Worm (Caenorhabditis elegans) whole organism, midembryonic: ENCODE measurements around the gene nhr-86.

Experiments used
- T22C8.4 ChIP-seq: fragments of 200-800 bp; sonication (Bioruptor generic); IDR thresholded peaks from 2 replicates; pipeline ENCODE4 v1.3.6; 2022; ENCODE audit warnings: missing genetic modification characterization, missing compliant biosample characterization
- cog-1 ChIP-seq: sonication (generic microtip); optimal IDR thresholded peaks from 2 replicates; lab custom pipeline; 2016; ENCODE audit warnings: missing genetic modification characterization, missing compliant biosample characterization
- flt-1 ChIP-seq: fragments of 200-800 bp; sonication (Bioruptor generic); IDR thresholded peaks from 2 replicates; pipeline ENCODE4 v1.3.6; 2022; ENCODE audit warnings: missing genetic modification characterization, missing compliant biosample characterization
- klf-2 ChIP-seq: fragments of 200-800 bp; sonication (Bioruptor generic); conservative IDR thresholded peaks from 2 replicates; pipeline ENCODE4 v1.3.6; 2022; ENCODE audit warnings: missing genetic modification reagents, missing genetic modification characterization, missing compliant biosample characterization
- med-1 ChIP-seq: sonication (generic microtip); optimal IDR thresholded peaks from 2 replicates; lab custom pipeline; 2017; ENCODE audit warnings: missing genetic modification characterization, mild to moderate bottlenecking, missing compliant biosample characterization, antibody characterized with exemption, missing genetic modification reagents; ENCODE audit not compliant: insufficient read depth
- ref-1 ChIP-seq: fragments of 200-800 bp; sonication (Bioruptor generic); conservative IDR thresholded peaks from 2 replicates; pipeline ENCODE4 v1.3.6; 2022; ENCODE audit warnings: missing genetic modification reagents, missing genetic modification characterization, missing compliant biosample characterization
- tab-1 ChIP-seq: fragments of 200-800 bp; sonication (Bioruptor generic); IDR thresholded peaks from 2 replicates; pipeline ENCODE4 v1.3.6; 2022; ENCODE audit warnings: missing genetic modification characterization, missing compliant biosample characterization
- ztf-23 ChIP-seq: fragments of 200-800 bp; sonication (Bioruptor generic); IDR thresholded peaks from 2 replicates; pipeline ENCODE4 v1.3.6; 2022; ENCODE audit warnings: missing genetic modification reagents, missing genetic modification characterization, missing compliant biosample characterization
- ztf-29 ChIP-seq: fragments of 200-800 bp; sonication (Bioruptor generic); IDR thresholded peaks from 2 replicates; pipeline ENCODE4 v1.3.6; 2022; ENCODE audit warnings: missing genetic modification reagents, missing genetic modification characterization, missing compliant biosample characterization

Gene nhr-86

DNA sequence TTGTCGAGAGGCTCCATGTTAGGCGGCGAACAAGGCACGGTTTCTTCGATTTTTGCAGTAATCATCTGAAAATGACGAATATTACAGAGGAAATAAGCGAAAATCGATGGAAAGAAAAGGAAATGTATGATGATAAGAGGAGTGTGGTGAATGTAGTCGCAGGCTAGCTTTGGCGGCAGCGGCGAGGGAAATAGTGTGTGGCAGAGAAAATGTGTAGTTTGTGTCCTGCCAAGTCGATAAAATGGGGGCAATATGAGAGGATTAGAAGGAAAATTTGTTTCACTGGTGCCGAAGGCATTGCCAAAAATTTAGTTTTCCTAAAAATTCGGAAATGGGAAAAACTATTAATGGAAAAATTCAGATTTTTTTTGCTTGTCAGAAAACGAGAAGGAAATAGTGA, at the start of gene nhr-86:
Gene nhr-86, minus strand, starts transcription at position 71 of the 400 bp plus-strand sequence.
- TF ChIP-seq flt-1 = no peak
- no peak for TF ChIP-seq ztf-23 (GFP tag; lab: Robert Waterston, UW)
- TF ChIP-seq klf-2 (GFP tag; lab: Robert Waterston, UW) = no peak
- TF ChIP-seq cog-1 (tag; lab: Kevin White, UChicago) = no peak
- no peak for TF ChIP-seq ref-1 (GFP tag; lab: Robert Waterston, UW)
- TF ChIP-seq med-1 = no peak
- no peak for TF ChIP-seq ztf-29 (GFP tag; lab: Robert Waterston, UW)
- no peak for TF ChIP-seq T22C8.4 (GFP tag; lab: Robert Waterston, UW)
- no peak for TF ChIP-seq tab-1 (GFP tag; lab: Robert Waterston, UW)

DNA sequence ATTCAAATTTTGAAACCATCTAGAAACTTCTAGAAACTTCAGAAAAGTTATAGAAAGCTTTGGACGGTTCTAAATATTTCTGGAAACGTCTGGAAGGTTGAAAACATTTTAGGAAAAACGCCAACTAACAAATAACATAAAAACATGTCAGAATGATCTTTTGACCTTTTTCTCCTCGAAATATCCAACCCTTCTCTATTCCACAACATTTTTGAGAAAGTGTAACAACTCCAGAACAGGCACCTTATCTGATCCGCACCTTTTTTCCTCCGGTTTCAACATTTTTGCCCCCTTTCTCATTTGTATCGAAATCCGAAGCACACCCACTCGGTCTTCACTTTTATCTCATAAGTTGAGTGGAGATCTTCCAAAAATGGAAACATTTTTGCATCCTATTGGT, 43.7 kb upstream of the nhr-86 start, which contains the start of gene F22F7.3:
Gene F22F7.3, plus strand, starts transcription at position 301 of the 400 bp plus-strand sequence.
- TF ChIP-seq ztf-23 (GFP tag; lab: Robert Waterston, UW) = no peak
- no peak for TF ChIP-seq flt-1
- no peak for TF ChIP-seq tab-1 (GFP tag; lab: Robert Waterston, UW)
- no peak for TF ChIP-seq ref-1 (GFP tag; lab: Robert Waterston, UW)
- TF ChIP-seq cog-1 (tag; lab: Kevin White, UChicago) = no peak
- no peak for TF ChIP-seq ztf-29 (GFP tag; lab: Robert Waterston, UW)
- TF ChIP-seq T22C8.4 (GFP tag; lab: Robert Waterston, UW) = no peak
- TF ChIP-seq klf-2 (GFP tag; lab: Robert Waterston, UW) = no peak
- TF ChIP-seq med-1 = no peak

DNA sequence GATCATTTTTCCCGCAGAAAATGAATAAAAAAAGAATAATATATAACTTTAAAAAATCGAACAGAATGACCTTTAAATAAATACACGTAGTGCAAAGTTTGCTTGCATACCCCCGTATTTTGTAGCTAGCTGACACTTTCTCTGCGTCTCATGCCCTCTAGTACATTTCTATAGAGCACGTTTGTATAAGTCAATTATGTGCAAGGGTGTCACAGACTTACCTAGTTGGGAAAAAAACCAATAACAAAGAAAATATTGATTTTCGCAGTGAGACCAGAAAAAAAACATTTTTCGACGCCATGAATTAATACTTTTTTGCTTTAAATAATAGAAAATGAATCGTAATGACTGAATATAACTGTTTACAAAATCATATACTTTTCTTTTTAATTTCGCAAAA, 42.6 kb upstream of the nhr-86 start, which contains the start of gene ckb-4:
Gene ckb-4, minus strand, starts transcription at position 140 of the 400 bp plus-strand sequence.
- no peak for TF ChIP-seq ztf-29 (GFP tag; lab: Robert Waterston, UW)
- no peak for TF ChIP-seq T22C8.4 (GFP tag; lab: Robert Waterston, UW)
- no peak for TF ChIP-seq klf-2 (GFP tag; lab: Robert Waterston, UW)
- no peak for TF ChIP-seq tab-1 (GFP tag; lab: Robert Waterston, UW)

DNA sequence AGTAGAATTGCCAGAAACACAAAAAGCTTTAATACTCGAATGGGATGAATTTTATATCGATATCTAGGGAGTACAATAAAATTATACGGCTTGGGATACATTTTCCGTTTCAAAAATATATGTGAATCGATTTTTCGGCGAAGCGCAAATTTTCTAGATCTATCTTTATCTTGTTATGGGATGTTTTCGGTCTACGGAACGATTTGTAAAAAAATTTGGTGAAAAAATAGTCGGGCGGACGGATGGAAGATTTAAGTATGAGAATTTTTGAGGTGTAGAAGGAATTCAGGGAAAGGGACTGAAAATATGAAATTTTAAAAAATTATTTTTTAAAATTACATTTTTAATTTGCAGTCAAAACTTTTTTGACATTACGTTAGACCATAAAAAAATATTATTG, 39.3 kb upstream of the nhr-86 start, which contains the start of gene F22F7.4:
Gene F22F7.4, minus strand, starts transcription at position 101 of the 400 bp plus-strand sequence.
- TF ChIP-seq T22C8.4 (GFP tag; lab: Robert Waterston, UW) (no peak), ref-1 (GFP tag; lab: Robert Waterston, UW) (no peak), tab-1 (GFP tag; lab: Robert Waterston, UW) (no peak), med-1 (no peak), flt-1 (no peak), klf-2 (GFP tag; lab: Robert Waterston, UW) (no peak), ztf-29 (GFP tag; lab: Robert Waterston, UW) (no peak), cog-1 (tag; lab: Kevin White, UChicago) (no peak), ztf-23 (GFP tag; lab: Robert Waterston, UW) (no peak)

DNA sequence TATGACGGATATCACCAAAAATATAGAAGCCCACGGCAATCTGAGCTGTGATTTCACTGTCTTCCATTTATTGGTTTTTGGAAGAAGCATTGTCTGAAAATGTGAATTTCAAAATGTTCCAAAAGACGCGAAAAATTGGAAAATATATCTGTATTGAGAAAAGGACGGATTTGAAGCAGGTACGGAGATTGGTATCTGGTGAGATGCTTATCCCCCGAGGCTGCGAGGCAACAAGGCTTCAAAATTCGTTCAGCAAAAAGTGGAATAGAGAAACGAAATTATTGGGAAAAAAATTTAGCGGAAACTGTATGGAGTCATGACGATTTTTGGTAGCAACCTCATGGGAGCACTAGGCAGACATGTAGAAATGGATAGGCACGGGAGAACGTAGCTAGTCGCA, 36.5 kb upstream of the nhr-86 start, which contains the start of gene F36F12.1:
Gene F36F12.1, minus strand, starts transcription at position 101 of the 400 bp plus-strand sequence.
- TF ChIP-seq med-1 (no peak), cog-1 (tag; lab: Kevin White, UChicago) (no peak), ref-1 (GFP tag; lab: Robert Waterston, UW) (no peak), T22C8.4 (GFP tag; lab: Robert Waterston, UW) (no peak), ztf-29 (GFP tag; lab: Robert Waterston, UW) (no peak), tab-1 (GFP tag; lab: Robert Waterston, UW) (no peak)

DNA sequence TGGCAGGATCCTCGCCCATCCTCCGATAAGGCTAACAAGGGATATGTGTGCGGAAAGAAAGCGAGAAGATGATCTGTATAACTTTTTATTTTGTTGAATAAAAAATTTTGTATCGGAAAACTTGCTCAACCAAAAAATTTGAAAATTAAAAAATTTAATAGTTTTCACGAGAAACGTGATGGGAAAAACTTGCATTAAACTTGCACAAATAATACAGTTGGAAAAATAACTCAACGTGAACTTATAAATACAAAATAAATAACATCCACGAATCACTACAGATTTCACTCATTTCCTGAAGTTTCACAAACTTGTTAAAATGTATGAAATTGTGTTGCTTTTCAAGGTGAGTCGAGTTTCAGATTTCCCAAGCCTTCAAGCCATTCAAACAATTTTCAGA, 32.4 kb upstream of the nhr-86 start, which contains the start of gene F36F12.7:
Gene F36F12.7, plus strand, starts transcription at position 301 of the 400 bp plus-strand sequence.
- TF ChIP-seq flt-1 = no peak
- TF ChIP-seq klf-2 (GFP tag; lab: Robert Waterston, UW) = no peak
- no peak for TF ChIP-seq cog-1 (tag; lab: Kevin White, UChicago)
- TF ChIP-seq ztf-23 (GFP tag; lab: Robert Waterston, UW) = no peak
- no peak for TF ChIP-seq tab-1 (GFP tag; lab: Robert Waterston, UW)
- TF ChIP-seq ref-1 (GFP tag; lab: Robert Waterston, UW) = no peak
- no peak for TF ChIP-seq T22C8.4 (GFP tag; lab: Robert Waterston, UW)
- no peak for TF ChIP-seq ztf-29 (GFP tag; lab: Robert Waterston, UW)
- no peak for TF ChIP-seq med-1

DNA sequence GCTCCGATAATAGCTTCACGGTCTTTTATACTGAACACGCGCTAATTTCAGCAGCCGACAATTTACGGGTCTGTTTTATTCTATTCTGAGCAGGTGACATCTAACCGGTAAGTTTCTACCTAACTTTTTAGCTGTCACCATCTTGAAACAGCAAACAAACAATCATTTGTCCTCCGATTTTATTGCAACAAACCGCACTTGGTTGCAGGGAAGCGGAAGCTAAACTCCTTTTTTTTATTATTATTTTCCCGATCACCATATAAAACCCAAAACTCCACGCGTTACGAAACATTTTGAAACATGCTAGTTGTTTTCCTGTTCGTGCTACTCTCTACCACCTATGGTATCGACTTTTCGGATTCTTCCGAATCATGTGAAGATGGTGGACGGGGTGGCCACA, 31.0 kb upstream of the nhr-86 start, which contains the start of gene clec-208:
Gene clec-208, plus strand, starts transcription at position 301 of the 400 bp plus-strand sequence.
- no peak for TF ChIP-seq flt-1
- TF ChIP-seq ref-1 (GFP tag; lab: Robert Waterston, UW) = no peak
- TF ChIP-seq tab-1 (GFP tag; lab: Robert Waterston, UW) = no peak
- no peak for TF ChIP-seq ztf-29 (GFP tag; lab: Robert Waterston, UW)
- TF ChIP-seq cog-1 (tag; lab: Kevin White, UChicago) = no peak
- TF ChIP-seq klf-2 (GFP tag; lab: Robert Waterston, UW) = no peak
- TF ChIP-seq med-1 = no peak
- TF ChIP-seq ztf-23 (GFP tag; lab: Robert Waterston, UW) = no peak
- TF ChIP-seq T22C8.4 (GFP tag; lab: Robert Waterston, UW) = no peak

DNA sequence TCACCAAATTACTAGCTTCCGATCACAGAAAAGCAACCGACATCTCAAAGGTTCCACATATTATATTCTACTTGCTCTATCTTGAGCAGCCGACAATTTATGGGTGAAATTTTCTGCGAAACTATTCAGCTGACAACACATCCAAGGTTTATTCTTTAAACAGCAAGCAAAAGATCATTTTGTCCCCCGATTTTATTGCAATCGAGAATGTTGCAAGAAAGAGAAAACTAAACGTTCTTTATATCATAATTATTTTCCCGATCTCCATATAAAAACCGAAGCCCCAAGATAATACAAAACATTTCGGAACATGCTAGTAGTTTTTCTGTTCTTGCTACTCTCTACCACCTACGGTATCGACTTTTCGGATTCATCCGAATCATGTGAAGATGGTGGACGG, 29.1 kb upstream of the nhr-86 start, which contains the start of gene clec-207:
Gene clec-207, plus strand, starts transcription at position 301 of the 400 bp plus-strand sequence.
- TF ChIP-seq ztf-29 (GFP tag; lab: Robert Waterston, UW) = no peak
- TF ChIP-seq ztf-23 (GFP tag; lab: Robert Waterston, UW) = no peak
- no peak for TF ChIP-seq klf-2 (GFP tag; lab: Robert Waterston, UW)
- no peak for TF ChIP-seq tab-1 (GFP tag; lab: Robert Waterston, UW)
- no peak for TF ChIP-seq ref-1 (GFP tag; lab: Robert Waterston, UW)
- TF ChIP-seq cog-1 (tag; lab: Kevin White, UChicago) = no peak
- no peak for TF ChIP-seq flt-1
- TF ChIP-seq T22C8.4 (GFP tag; lab: Robert Waterston, UW) = no peak
- TF ChIP-seq med-1 = no peak

DNA sequence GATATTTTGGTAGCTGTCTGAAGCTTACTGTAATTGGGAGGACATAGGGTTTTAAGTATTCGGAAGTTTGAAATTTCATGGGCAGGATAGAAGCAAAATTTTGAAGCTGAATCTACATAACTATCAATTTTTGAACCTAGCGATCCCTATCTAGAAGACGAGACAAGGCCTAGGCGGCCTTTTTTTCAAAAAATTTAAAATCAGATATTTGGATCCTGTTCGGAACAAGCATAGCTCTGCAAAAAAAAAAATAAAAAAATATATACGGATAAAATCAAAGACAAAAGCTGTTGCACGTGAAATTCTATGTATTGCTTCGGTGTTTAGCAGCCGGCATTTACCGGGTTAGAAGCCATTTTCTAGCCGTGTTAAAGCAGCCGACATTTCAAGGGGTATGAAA, 28.6 kb upstream of the nhr-86 start, which contains the start of gene F36F12.2:
Gene F36F12.2, minus strand, starts transcription at position 101 of the 400 bp plus-strand sequence.
- TF ChIP-seq T22C8.4 (GFP tag; lab: Robert Waterston, UW) (no peak), ref-1 (GFP tag; lab: Robert Waterston, UW) (no peak), med-1 (no peak), tab-1 (GFP tag; lab: Robert Waterston, UW) (no peak), ztf-23 (GFP tag; lab: Robert Waterston, UW) (no peak), klf-2 (GFP tag; lab: Robert Waterston, UW) (no peak), ztf-29 (GFP tag; lab: Robert Waterston, UW) (no peak), cog-1 (tag; lab: Kevin White, UChicago) (no peak), flt-1 (no peak)
